Fruit fly (Drosophila melanogaster): ENCODE data around the gene Qsox4.

Qsox4 gene

dm6 chr3R:23752728-23753127 lies 50.2 kb downstream of the Qsox4 start, which contains the start of the genes RanBP3 and Rpt5 (continued):
- TF ChIP-seq cg (GFP tag; optimal IDR thresholded peaks at IDR 0.05), result no peak
- TF ChIP-seq danr (GFP tag; IDR thresholded peaks at IDR 0.05), result no peak
- no peak for TF ChIP-seq pros (GFP tag; optimal IDR thresholded peaks at IDR 0.05)
- no peak for TF ChIP-seq abd-A (tag; optimal IDR thresholded peaks at IDR 0.05)
- peak; percentile 33 for TF ChIP-seq CG12391 (tag; optimal IDR thresholded peaks at IDR 0.05)
- peak; percentile 78 for TF ChIP-seq hb (GFP tag; IDR thresholded peaks at IDR 0.05; ENCODE audit: partially characterized antibody)
- no peak for TF ChIP-seq ash1 (GFP tag; optimal IDR thresholded peaks at IDR 0.05)
- TF ChIP-seq Ets65A (GFP tag), result peak; percentile 91
- no peak for TF ChIP-seq CG1832 (GFP tag; optimal IDR thresholded peaks at IDR 0.05)
- TF ChIP-seq CG34224 (GFP tag; IDR thresholded peaks at IDR 0.05; ENCODE audit: partially characterized antibody), result peak; percentile 92
- no peak for TF ChIP-seq CG8924 (tag; optimal IDR thresholded peaks at IDR 0.05)
- peak; percentile 75 for TF ChIP-seq knrl (GFP tag; IDR thresholded peaks at IDR 0.05; ENCODE audit: partially characterized antibody)
- peak; percentile 69 for TF ChIP-seq Sin3A (optimal IDR thresholded peaks at IDR 0.05)
- TF ChIP-seq otp (GFP tag; IDR thresholded peaks at IDR 0.05), result no peak
- TF ChIP-seq mirr (GFP tag; optimal IDR thresholded peaks at IDR 0.05), result peak; percentile 44
- TF ChIP-seq Fer3 (tag; optimal IDR thresholded peaks at IDR 0.05), result peak; percentile 48
- no peak for TF ChIP-seq kni (GFP tag; optimal IDR thresholded peaks at IDR 0.05)
- no peak for TF ChIP-seq dmrt11E (tag; optimal IDR thresholded peaks at IDR 0.05)
- TF ChIP-seq Sry-δ (GFP tag; optimal IDR thresholded peaks at IDR 0.05), result peak; percentile 82
- TF ChIP-seq ems (GFP tag; optimal IDR thresholded peaks at IDR 0.05), result no peak
- TF ChIP-seq Dip2 (GFP tag; IDR thresholded peaks at IDR 0.05), result no peak
- no peak for TF ChIP-seq HHEX (GFP tag; optimal IDR thresholded peaks at IDR 0.05)
- no peak for TF ChIP-seq GATAe (GFP tag; conservative IDR thresholded peaks at IDR 0.05)
- TF ChIP-seq D19A (tag; optimal IDR thresholded peaks at IDR 0.05), result no peak
- 0 out of 2 replicates have a peak, but pooled peaks have one; percentile 33 for TF ChIP-seq peb (GFP tag; IDR thresholded peaks at IDR 0.05)
- TF ChIP-seq CG8944 (GFP tag; optimal IDR thresholded peaks at IDR 0.05), result peak; percentile 26
- no peak; the same call in 2 of the 3 replicates for TF ChIP-seq CG6175 (GFP tag; IDR thresholded peaks at IDR 0.05)
- TF ChIP-seq stwl (tag; optimal IDR thresholded peaks at IDR 0.05), result peak; percentile 93
- TF ChIP-seq HLH4C (GFP tag; IDR thresholded peaks at IDR 0.05; ENCODE audit: partially characterized antibody), result peak; percentile 81
- no peak for TF ChIP-seq CG7271 (tag; optimal IDR thresholded peaks at IDR 0.05)
- TF ChIP-seq ewg (GFP tag; optimal IDR thresholded peaks at IDR 0.05), result no peak
- TF ChIP-seq sisA (GFP tag; IDR thresholded peaks at IDR 0.05), result no peak; the same call in 1 of the 2 replicates
- TF ChIP-seq CG32532 (GFP tag; IDR thresholded peaks at IDR 0.05), result peak; percentile 60; the same call in 1 of the 2 replicates
- peak; percentile 34 for TF ChIP-seq trem (tag; optimal IDR thresholded peaks at IDR 0.05)
- TF ChIP-seq dimm (GFP tag; IDR thresholded peaks at IDR 0.05), result no peak
- TF ChIP-seq CG2875 (GFP tag; optimal IDR thresholded peaks at IDR 0.05), result no peak
- TF ChIP-seq CG33557 (GFP tag; optimal IDR thresholded peaks at IDR 0.05), result no peak
- TF ChIP-seq CG9876 (GFP tag; optimal IDR thresholded peaks at IDR 0.05), result no peak
- no peak for TF ChIP-seq pita (GFP tag; optimal IDR thresholded peaks at IDR 0.05)
- peak; percentile 56 for TF ChIP-seq CG1647 (GFP tag; optimal IDR thresholded peaks at IDR 0.05)
- TF ChIP-seq Trl (optimal IDR thresholded peaks at IDR 0.05), result no peak
- peak; percentile 50 for TF ChIP-seq Trl (GFP tag; optimal IDR thresholded peaks at IDR 0.05)
- peak; percentile 91 for TF ChIP-seq YL-1 (GFP tag; optimal IDR thresholded peaks at IDR 0.05)
- peak; percentile 59; the same call in 2 of the 3 replicates for TF ChIP-seq Dbx (GFP tag; IDR thresholded peaks at IDR 0.05)
- TF ChIP-seq jing (GFP tag; optimal IDR thresholded peaks at IDR 0.05), result no peak
- no peak for TF ChIP-seq sd (tag; optimal IDR thresholded peaks at IDR 0.05)
- TF ChIP-seq chm (GFP tag; IDR thresholded peaks at IDR 0.05), result peak; percentile 30; the same call in 1 of the 2 replicates
- peak; percentile 8 for TF ChIP-seq CG15073 (GFP tag; optimal IDR thresholded peaks at IDR 0.05)
- TF ChIP-seq trh (GFP tag; optimal IDR thresholded peaks at IDR 0.05), result peak; percentile 18
- no peak for TF ChIP-seq br (optimal IDR thresholded peaks at IDR 0.05)
- no peak for TF ChIP-seq sim (GFP tag; IDR thresholded peaks at IDR 0.05)
- no peak for TF ChIP-seq slou (GFP tag; optimal IDR thresholded peaks at IDR 0.05)

All from whole organism, embryonic.